Worm (Caenorhabditis elegans) whole organism, mixed stage, embryonic: Measurements from ENCODE around the gene F16B4.6.

Experiments used
- ceh-39 ChIP-seq: fragments of 150-350 bp; optimal IDR thresholded peaks from 2 replicates; lab custom pipeline; 2014; ENCODE audit warnings: missing biosample characterization, missing genetic modification characterization
- ces-1 ChIP-seq: fragments of 150-350 bp; optimal IDR thresholded peaks from 2 replicates; lab custom pipeline; 2014; ENCODE audit warnings: missing biosample characterization, missing genetic modification reagents, missing genetic modification characterization
- elt-1 ChIP-seq: sonication (generic microtip); optimal IDR thresholded peaks from 2 replicates; lab custom pipeline; 2017; ENCODE audit warnings: missing genetic modification characterization, mild to moderate bottlenecking, missing compliant biosample characterization, antibody characterized with exemption, moderate library complexity, borderline replicate concordance; ENCODE audit not compliant: insufficient read depth
- elt-3 ChIP-seq: fragments of 150-350 bp; optimal IDR thresholded peaks from 2 replicates; lab custom pipeline; 2014; ENCODE audit warnings: missing biosample characterization, missing genetic modification characterization
- flh-1 ChIP-seq: fragments of 200-800 bp; sonication (Bioruptor generic); optimal IDR thresholded peaks from 2 replicates; lab custom pipeline; 2018; ENCODE audit warnings: mild to moderate bottlenecking, missing genetic modification characterization, moderate library complexity, missing compliant biosample characterization
- ham-2 ChIP-seq: fragments of 200-800 bp; sonication (Bioruptor generic); optimal IDR thresholded peaks from 2 replicates; lab custom pipeline; 2018; ENCODE audit warnings: mild to moderate bottlenecking, missing genetic modification characterization, missing compliant biosample characterization
- hlh-1 ChIP-seq: fragments of 150-350 bp; optimal IDR thresholded peaks from 2 replicates; lab custom pipeline; 2014; ENCODE audit warnings: missing biosample characterization, missing genetic modification reagents, missing genetic modification characterization
- lsy-2 ChIP-seq: fragments of 150-350 bp; optimal IDR thresholded peaks from 2 replicates; lab custom pipeline; 2014; ENCODE audit warnings: missing biosample characterization, missing genetic modification characterization
- mab-5 ChIP-seq: fragments of 150-350 bp; optimal IDR thresholded peaks from 2 replicates; lab custom pipeline; 2014; ENCODE audit warnings: missing biosample characterization, missing genetic modification characterization
- nhr-12 ChIP-seq: fragments of 150-350 bp; optimal IDR thresholded peaks from 2 replicates; lab custom pipeline; 2014; ENCODE audit warnings: missing biosample characterization, missing genetic modification characterization
- unc-120 ChIP-seq: sonication (generic microtip); optimal IDR thresholded peaks from 2 replicates; lab custom pipeline; 2017; ENCODE audit warnings: missing genetic modification characterization, missing compliant biosample characterization; ENCODE audit not compliant: poor library complexity, severe bottlenecking
- unc-39 ChIP-seq: fragments of 150-350 bp; optimal IDR thresholded peaks from 2 replicates; lab custom pipeline; 2014; ENCODE audit warnings: missing biosample characterization, missing genetic modification characterization
- unc-62 ChIP-seq: fragments of 150-350 bp; optimal IDR thresholded peaks from 2 replicates; lab custom pipeline; 2014; ENCODE audit warnings: missing biosample characterization, missing genetic modification reagents, missing genetic modification characterization

DNA sequence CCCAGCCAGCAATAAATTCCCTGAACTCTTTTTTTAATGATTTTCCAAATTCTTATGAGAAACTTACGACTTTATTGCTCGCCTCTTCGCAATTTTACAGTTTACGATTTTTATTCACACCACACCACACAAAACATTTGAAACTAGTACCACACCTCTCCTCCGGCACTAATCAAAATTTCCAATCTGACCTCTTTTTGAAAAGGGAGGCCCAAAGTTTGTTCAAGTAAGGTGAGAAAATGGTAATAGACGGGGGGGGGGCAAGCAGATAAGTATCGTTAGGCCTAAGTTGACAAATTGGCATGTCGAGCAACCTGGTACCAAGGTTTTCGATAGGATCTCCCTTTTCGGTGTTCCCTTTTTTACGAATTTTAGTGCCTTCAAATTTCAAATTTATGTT lies 7.2 kb upstream of the F16B4.6 start:
- TF ChIP-seq flh-1 (GFP tag; lab: Kevin White, UChicago), result no peak
- TF ChIP-seq ceh-39 (tag; lab: Kevin White, UChicago), result no peak
- TF ChIP-seq hlh-1 (tag; lab: Kevin White, UChicago), result no peak
- no peak for TF ChIP-seq ces-1 (GFP tag; lab: Kevin White, UChicago)
- TF ChIP-seq nhr-12 (tag; lab: Kevin White, UChicago), result no peak
- no peak for TF ChIP-seq unc-120 (tag; lab: Kevin White, UChicago)
- TF ChIP-seq unc-62, result no peak
- no peak for TF ChIP-seq unc-39
- TF ChIP-seq elt-1 (tag; lab: Kevin White, UChicago), result no peak
- no peak for TF ChIP-seq lsy-2
- TF ChIP-seq ham-2 (GFP tag; lab: Kevin White, UChicago), result no peak
- TF ChIP-seq mab-5 (tag; lab: Kevin White, UChicago), result no peak
- no peak for TF ChIP-seq elt-3 (tag; lab: Kevin White, UChicago)
